Worm (Caenorhabditis elegans): ENCODE data around the gene rabr-3.

The rabr-3 gene

DNA sequence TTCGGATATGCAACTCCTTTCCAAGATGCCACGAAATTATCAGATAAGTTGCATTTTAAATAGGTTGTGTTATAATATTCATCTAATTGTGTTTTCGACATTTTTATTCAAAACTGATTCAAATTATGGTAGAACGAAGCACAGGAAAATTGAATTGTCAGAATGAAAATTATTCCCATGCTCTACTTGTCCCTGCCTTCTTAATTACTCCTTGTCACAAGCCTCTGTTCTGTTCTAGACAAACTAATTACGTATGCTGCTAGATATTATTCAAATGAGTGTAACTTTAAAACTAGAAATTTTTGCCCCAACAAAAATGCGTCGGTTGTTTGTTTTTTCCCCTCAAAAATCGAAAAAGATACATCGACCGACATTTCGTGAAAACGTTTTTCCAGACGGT lies 48.6 kb downstream of the rabr-3 start, which contains the start of gene srh-104:
Gene srh-104 (minus strand): TSS at position 101 of the 400 bp plus-strand sequence.
- no peak for TF ChIP-seq nhr-129 (tag; optimal IDR thresholded peaks at IDR 0.05)
- no peak for TF ChIP-seq nhr-77 (tag; optimal IDR thresholded peaks at IDR 0.05)
- no peak for TF ChIP-seq lsy-2 (tag; optimal IDR thresholded peaks at IDR 0.05)
- no peak for TF ChIP-seq nhr-237 (tag; optimal IDR thresholded peaks at IDR 0.05)
- TF ChIP-seq elt-3 (tag; optimal IDR thresholded peaks at IDR 0.05): no peak
- TF ChIP-seq peb-1 (tag; optimal IDR thresholded peaks at IDR 0.05): no peak
- no peak for TF ChIP-seq R02D3.7 (tag; optimal IDR thresholded peaks at IDR 0.05)
- TF ChIP-seq sma-9 (GFP tag; optimal IDR thresholded peaks at IDR 0.05): no peak
- no peak for TF ChIP-seq sma-9 (tag; optimal IDR thresholded peaks at IDR 0.05)
- no peak for TF ChIP-seq ztf-11 (tag; optimal IDR thresholded peaks at IDR 0.05)
- no peak for TF ChIP-seq skn-1 (tag; optimal IDR thresholded peaks at IDR 0.05)
- TF ChIP-seq nhr-21 (tag; optimal IDR thresholded peaks at IDR 0.05): no peak
- no peak for TF ChIP-seq nhr-23 (tag; optimal IDR thresholded peaks at IDR 0.05)
- TF ChIP-seq nhr-10 (tag; optimal IDR thresholded peaks at IDR 0.05): no peak
- no peak for TF ChIP-seq elt-1 (tag; optimal IDR thresholded peaks at IDR 0.05)
- TF ChIP-seq nhr-25 (tag; optimal IDR thresholded peaks at IDR 0.05): no peak
- TF ChIP-seq egl-27 (tag; optimal IDR thresholded peaks at IDR 0.05): no peak
